Fruit fly (Drosophila melanogaster) whole organism, embryonic: ENCODE results near the gene Agpat1.

Experiments
- Awh ChIP-seq: fragments of 200-800 bp; sonication (Bioruptor generic); IDR thresholded peaks from 2 replicates; pipeline ENCODE4, ENCODE4 v1.3.6; 2022; ENCODE audit warnings: missing biosample characterization, missing genetic modification characterization
- Blimp-1 ChIP-seq: fragments of 200-800 bp; sonication (Bioruptor generic); optimal IDR thresholded peaks from 3 replicates; lab custom pipeline; 2018; ENCODE audit warnings: missing biosample characterization, missing genetic modification characterization, mild to moderate bottlenecking, moderate library complexity, missing genetic modification reagents
- CG10147 ChIP-seq: fragments of 200-800 bp; sonication (Bioruptor generic); optimal IDR thresholded peaks from 2 replicates; lab custom pipeline; 2019; ENCODE audit warnings: missing biosample characterization, mild to moderate bottlenecking, missing genetic modification characterization, moderate library complexity
- CG11085 ChIP-seq: fragments of 200-800 bp; sonication (Bioruptor generic); IDR thresholded peaks from 2 replicates; pipeline ENCODE4 v1.3.6; 2022; ENCODE audit warnings: missing biosample characterization, missing genetic modification characterization
- CG12104 ChIP-seq: fragments of 200-800 bp; sonication (Bioruptor generic); optimal IDR thresholded peaks from 3 replicates; lab custom pipeline; 2016; ENCODE audit warnings: missing biosample characterization, missing genetic modification characterization
- CG14860 ChIP-seq: fragments of 200-800 bp; sonication (Bioruptor generic); IDR thresholded peaks from 3 replicates; pipeline ENCODE4 v1.3.6; 2022; ENCODE audit warnings: missing biosample characterization, missing genetic modification characterization; ENCODE audit not compliant: partially characterized antibody
- CG15269 ChIP-seq: fragments of 200-800 bp; sonication (Bioruptor generic); optimal IDR thresholded peaks from 2 replicates; lab custom pipeline; 2018; ENCODE audit warnings: missing biosample characterization, mild to moderate bottlenecking, missing genetic modification characterization, moderate library complexity
- CG1529 ChIP-seq: fragments of 200-800 bp; sonication (Bioruptor generic); optimal IDR thresholded peaks from 3 replicates; lab custom pipeline; 2018; ENCODE audit warnings: missing biosample characterization, missing genetic modification characterization
- CG17568 ChIP-seq: fragments of 200-800 bp; sonication (Bioruptor generic); optimal IDR thresholded peaks from 2 replicates; lab custom pipeline; 2018; ENCODE audit warnings: missing biosample characterization, mild to moderate bottlenecking, missing genetic modification characterization, moderate library complexity
- CG1832 ChIP-seq: fragments of 200-800 bp; sonication (Bioruptor generic); optimal IDR thresholded peaks from 2 replicates; lab custom pipeline; 2017; ENCODE audit warnings: missing biosample characterization, mild to moderate bottlenecking, missing genetic modification characterization, inconsistent platforms
- CG18476 ChIP-seq: fragments of 200-800 bp; sonication (Bioruptor generic); optimal IDR thresholded peaks from 2 replicates; lab custom pipeline; 2016; ENCODE audit warnings: missing biosample characterization, mild to moderate bottlenecking, missing genetic modification characterization
- CG30020 ChIP-seq: fragments of 200-800 bp; optimal IDR thresholded peaks from 2 replicates; lab custom pipeline; 2019; ENCODE audit warnings: missing biosample characterization, mild to moderate bottlenecking, missing genetic modification characterization, moderate library complexity
- CG3065 ChIP-seq: fragments of 200-800 bp; sonication (Bioruptor generic); optimal IDR thresholded peaks from 2 replicates; lab custom pipeline; 2016; ENCODE audit warnings: missing biosample characterization, missing genetic modification characterization
- CG3726 ChIP-seq: fragments of 200-800 bp; sonication (Bioruptor generic); IDR thresholded peaks from 3 replicates; pipeline ENCODE4, ENCODE4 v1.3.6; 2022; ENCODE audit warnings: missing biosample characterization, missing genetic modification characterization
- CG4282 ChIP-seq: fragments of 200-800 bp; sonication (Bioruptor generic); optimal IDR thresholded peaks from 2 replicates; lab custom pipeline; 2016; ENCODE audit warnings: missing biosample characterization, missing genetic modification characterization
- CG5180 ChIP-seq: fragments of 200-800 bp; sonication (Bioruptor generic); optimal IDR thresholded peaks from 3 replicates; lab custom pipeline; 2017; ENCODE audit warnings: missing biosample characterization, missing genetic modification characterization, mild to moderate bottlenecking, moderate library complexity, missing genetic modification reagents
- CG7745 ChIP-seq: fragments of 200-800 bp; sonication (Bioruptor generic); optimal IDR thresholded peaks from 2 replicates; lab custom pipeline; 2018; ENCODE audit warnings: missing biosample characterization, mild to moderate bottlenecking, missing genetic modification characterization, moderate library complexity
- CG7987 ChIP-seq: fragments of 200-800 bp; sonication (Bioruptor generic); optimal IDR thresholded peaks from 2 replicates; lab custom pipeline; 2018; ENCODE audit warnings: missing biosample characterization, mild to moderate bottlenecking, missing genetic modification characterization, moderate library complexity
- CG8359 ChIP-seq: fragments of 200-800 bp; sonication (Bioruptor generic); optimal IDR thresholded peaks from 2 replicates; lab custom pipeline; 2017; ENCODE audit warnings: missing biosample characterization, mild to moderate bottlenecking, missing genetic modification characterization, borderline replicate concordance
- CG8765 ChIP-seq: fragments of 200-800 bp; sonication (Bioruptor generic); IDR thresholded peaks from 2 replicates; pipeline ENCODE4 v1.3.6; 2022; ENCODE audit warnings: missing biosample characterization, missing genetic modification characterization
- E2f1 ChIP-seq: fragments of 200-800 bp; sonication (Bioruptor generic); IDR thresholded peaks from 2 replicates; pipeline ENCODE4 v1.3.6; 2022; ENCODE audit warnings: missing biosample characterization, missing genetic modification characterization
- Ets97D ChIP-seq: fragments of 200-800 bp; sonication (Bioruptor generic); optimal IDR thresholded peaks from 3 replicates; lab custom pipeline; 2016; ENCODE audit warnings: missing biosample characterization, missing genetic modification characterization
- Gsc ChIP-seq: fragments of 200-800 bp; sonication (Bioruptor generic); IDR thresholded peaks from 2 replicates; pipeline ENCODE4 v1.3.6; 2022; ENCODE audit warnings: missing biosample characterization, missing genetic modification characterization
- HLH3B ChIP-seq: fragments of 200-800 bp; sonication (Bioruptor generic); IDR thresholded peaks from 2 replicates; pipeline ENCODE4 v1.3.6; 2022; ENCODE audit warnings: missing biosample characterization, missing genetic modification characterization
- Lpt ChIP-seq: fragments of >200 bp; optimal IDR thresholded peaks from 2 replicates; lab custom pipeline; 2018; ENCODE audit warnings: missing biosample characterization, missing genetic modification characterization
- Mad ChIP-seq: fragments of 200-800 bp; sonication (Bioruptor generic); optimal IDR thresholded peaks from 2 replicates; lab custom pipeline; 2016; ENCODE audit warnings: missing biosample characterization, missing genetic modification characterization
- NC2β ChIP-seq: fragments of 200-800 bp; sonication (Bioruptor generic); optimal IDR thresholded peaks from 2 replicates; lab custom pipeline; 2016; ENCODE audit warnings: missing biosample characterization, missing genetic modification characterization
- Nf-YC ChIP-seq: fragments of 200-800 bp; optimal IDR thresholded peaks from 3 replicates; lab custom pipeline; 2019; ENCODE audit warnings: missing biosample characterization, mild to moderate bottlenecking, missing genetic modification characterization, moderate library complexity
- Rx ChIP-seq: fragments of 200-800 bp; sonication (Bioruptor generic); IDR thresholded peaks from 2 replicates; pipeline ENCODE4 v1.3.6; 2022; ENCODE audit warnings: missing biosample characterization, missing genetic modification characterization
- Xbp1 ChIP-seq: fragments of 200-800 bp; sonication (Bioruptor generic); optimal IDR thresholded peaks from 3 replicates; lab custom pipeline; 2016; ENCODE audit warnings: missing biosample characterization, mild to moderate bottlenecking, missing genetic modification characterization
- YL-1 ChIP-seq: fragments of 200-800 bp; sonication (Bioruptor generic); optimal IDR thresholded peaks from 3 replicates; lab custom pipeline; 2017; ENCODE audit warnings: missing biosample characterization, mild to moderate bottlenecking, missing genetic modification characterization
- bbx ChIP-seq: fragments of 200-800 bp; sonication (Bioruptor generic); IDR thresholded peaks from 2 replicates; pipeline ENCODE4 v1.3.6; 2022; ENCODE audit warnings: missing biosample characterization, missing genetic modification characterization; ENCODE audit not compliant: partially characterized antibody
- bowl ChIP-seq: fragments of 200-800 bp; sonication (Bioruptor generic); IDR thresholded peaks from 2 replicates; pipeline ENCODE4 v1.3.6; 2022; ENCODE audit warnings: missing biosample characterization, missing genetic modification characterization
- br ChIP-seq: fragments of >200 bp; optimal IDR thresholded peaks from 2 replicates; lab custom pipeline; 2017
- btn ChIP-seq: fragments of 200-800 bp; sonication (Bioruptor generic); optimal IDR thresholded peaks from 2 replicates; lab custom pipeline; 2016; ENCODE audit warnings: missing biosample characterization, missing genetic modification characterization
- ci ChIP-seq: fragments of 200-800 bp; sonication (Bioruptor generic); IDR thresholded peaks from 3 replicates; pipeline ENCODE4 v1.3.6; 2022; ENCODE audit warnings: missing biosample characterization, missing genetic modification characterization
- crp ChIP-seq, 2 experiments: fragments of 200-800 bp; sonication (Bioruptor generic); optimal IDR thresholded peaks; 2 replicates in 1 of 2; 3 replicates in 1 of 2; lab custom pipeline; 2017; ENCODE audit warnings: missing biosample characterization in 2 of 2, missing genetic modification characterization in 2 of 2, mild to moderate bottlenecking in 1 of 2, moderate library complexity in 1 of 2
- danr ChIP-seq: fragments of 200-800 bp; sonication (Bioruptor generic); IDR thresholded peaks from 2 replicates; pipeline ENCODE4 v1.3.6; 2022; ENCODE audit warnings: missing biosample characterization, missing genetic modification characterization
- dmrt99B ChIP-seq: fragments of 200-800 bp; sonication (Bioruptor generic); optimal IDR thresholded peaks from 2 replicates; lab custom pipeline; 2018; ENCODE audit warnings: missing biosample characterization, mild to moderate bottlenecking, missing genetic modification characterization, moderate library complexity
- gem ChIP-seq: fragments of 200-800 bp; sonication (Bioruptor generic); optimal IDR thresholded peaks from 2 replicates; lab custom pipeline; 2019; ENCODE audit warnings: missing biosample characterization, mild to moderate bottlenecking, missing genetic modification characterization, moderate library complexity
- gsb ChIP-seq: fragments of 200-800 bp; sonication (Bioruptor generic); IDR thresholded peaks from 2 replicates; pipeline ENCODE4 v1.3.6; 2022; ENCODE audit warnings: missing biosample characterization, missing genetic modification characterization
- klu ChIP-seq: fragments of 200-800 bp; sonication (Bioruptor generic); IDR thresholded peaks from 2 replicates; pipeline ENCODE4 v1.3.6; 2022; ENCODE audit warnings: missing biosample characterization, missing genetic modification characterization
- odd ChIP-seq: fragments of 200-800 bp; sonication (Bioruptor generic); optimal IDR thresholded peaks from 2 replicates; lab custom pipeline; 2017; ENCODE audit warnings: missing biosample characterization, mild to moderate bottlenecking, missing genetic modification characterization
- org-1 ChIP-seq: fragments of 200-800 bp; sonication (Bioruptor generic); optimal IDR thresholded peaks from 2 replicates; lab custom pipeline; 2017; ENCODE audit warnings: missing biosample characterization, missing genetic modification characterization
- otp ChIP-seq: fragments of 200-800 bp; sonication (Bioruptor generic); IDR thresholded peaks from 3 replicates; pipeline ENCODE4, ENCODE4 v1.3.6; 2022; ENCODE audit warnings: missing biosample characterization, missing genetic modification characterization
- shn ChIP-seq: fragments of 200-800 bp; sonication (Bioruptor generic); optimal IDR thresholded peaks from 3 replicates; lab custom pipeline; 2016; ENCODE audit warnings: missing biosample characterization, missing genetic modification characterization
- tgo ChIP-seq: fragments of 200-800 bp; sonication (Bioruptor generic); IDR thresholded peaks from 3 replicates; pipeline ENCODE4 v1.3.6; 2022; ENCODE audit warnings: missing biosample characterization, missing genetic modification characterization
- twi ChIP-seq: fragments of 200-800 bp; optimal IDR thresholded peaks from 2 replicates; lab custom pipeline; 2019; ENCODE audit warnings: missing biosample characterization, mild to moderate bottlenecking, missing genetic modification characterization, moderate library complexity
- wek ChIP-seq: fragments of 200-800 bp; sonication (Bioruptor generic); optimal IDR thresholded peaks from 3 replicates; lab custom pipeline; 2018; ENCODE audit warnings: missing biosample characterization, mild to moderate bottlenecking, missing genetic modification characterization, moderate library complexity
- zfh1 ChIP-seq: fragments of 200-800 bp; sonication (Bioruptor generic); IDR thresholded peaks from 3 replicates; pipeline ENCODE4 v1.3.6; 2022; ENCODE audit warnings: missing biosample characterization, missing genetic modification characterization

The Agpat1 gene

dm6 chrX:12753602-12754347 is 11.3 kb upstream of the Agpat1 start:
- TF ChIP-seq zfh1 (GFP tag; lab: Robert Waterston, UW) (peak; percentile 45; the same call in 1 of the 3 replicates), gem (tag; lab: Kevin White, UChicago) (no peak), CG18476 (no peak), CG14860 (GFP tag; lab: Robert Waterston, UW) (no peak), CG1832 (GFP tag; lab: Kevin White, UChicago) (peak; percentile 73), CG12104 (GFP tag; lab: Kevin White, UChicago) (no peak), CG3726 (no peak), CG30020 (tag; lab: Kevin White, UChicago) (no peak), Xbp1 (GFP tag; lab: Kevin White, UChicago) (no peak), CG8359 (no peak), crp (GFP tag; optimal IDR thresholded peaks at IDR 0.05; lab: Kevin White, UChicago) (no peak), E2f1 (no peak), wek (GFP tag; lab: Kevin White, UChicago) (peak; percentile 7), CG7745 (tag; lab: Kevin White, UChicago) (no peak), danr (GFP tag; lab: Robert Waterston, UW) (no peak), CG7987 (GFP tag; lab: Kevin White, UChicago) (no peak), btn (GFP tag; lab: Kevin White, UChicago) (no peak), dmrt99B (no peak), CG5180 (GFP tag; lab: Kevin White, UChicago) (peak; percentile 17), CG11085 (GFP tag; lab: Robert Waterston, UW) (no peak), bbx (GFP tag; lab: Robert Waterston, UW) (no peak), Ets97D (GFP tag; lab: Kevin White, UChicago) (no peak), Lpt (GFP tag; lab: Kevin White, UChicago) (no peak), CG8765 (GFP tag; lab: Robert Waterston, UW) (no peak), Rx (GFP tag; lab: Robert Waterston, UW) (no peak), br (lab: Kevin White, UChicago) (no peak), tgo (no peak), CG4282 (no peak), CG1529 (GFP tag; lab: Kevin White, UChicago) (no peak), Awh (peak; percentile 55; the same call in 1 of the 2 replicates), HLH3B (GFP tag; lab: Robert Waterston, UW) (no peak; the same call in 1 of the 2 replicates), odd (GFP tag; lab: Kevin White, UChicago) (no peak), bowl (GFP tag; lab: Robert Waterston, UW) (no peak), klu (peak; percentile 30; the same call in 1 of the 2 replicates), CG10147 (GFP tag; lab: Kevin White, UChicago) (no peak), CG17568 (GFP tag; lab: Kevin White, UChicago) (peak; percentile 23), Gsc (GFP tag; lab: Robert Waterston, UW) (no peak), org-1 (no peak), twi (tag; lab: Kevin White, UChicago) (peak; percentile 55), shn (GFP tag; lab: Kevin White, UChicago) (no peak), NC2β (no peak), Mad (GFP tag; lab: Kevin White, UChicago) (no peak), otp (GFP tag; lab: Robert Waterston, UW) (peak; percentile 64), ci (GFP tag; lab: Robert Waterston, UW) (peak; percentile 46; the same call in 1 of the 3 replicates), CG3065 (GFP tag; lab: Kevin White, UChicago) (no peak), CG15269 (tag; lab: Kevin White, UChicago) (no peak), Nf-YC (no peak), gsb (GFP tag; lab: Robert Waterston, UW) (no peak), Blimp-1 (GFP tag; lab: Kevin White, UChicago) (no peak), YL-1 (GFP tag; lab: Kevin White, UChicago) (no peak)
